Fruit fly (Drosophila melanogaster) whole organism, wandering third instar larva: ENCODE data around the gene CG42346.
A peak's percentile ranks its signal among the peaks of the same experiment; 100 is the strongest.
"Not testable (repeated sequence)": the region's sequence is repeated elsewhere in the genome, so short reads cannot be mapped to it uniquely, and the experiment has no call there.

Experiments used
- Abd-B ChIP-seq: fragments of >200 bp; optimal IDR thresholded peaks from 2 replicates; lab custom pipeline; 2017; ENCODE audit warnings: missing biosample characterization, missing genetic modification characterization
- CG9705 ChIP-seq: fragments of 200-800 bp; sonication (Bioruptor generic); optimal IDR thresholded peaks from 2 replicates; lab custom pipeline; 2018; ENCODE audit warnings: missing biosample characterization, mild to moderate bottlenecking, missing genetic modification characterization
- CrebA ChIP-seq: fragments of 200-800 bp; sonication (Bioruptor generic); optimal IDR thresholded peaks from 2 replicates; lab custom pipeline; 2016; ENCODE audit warnings: missing biosample characterization, mild to moderate bottlenecking, missing genetic modification characterization, borderline replicate concordance
- Dfd ChIP-seq: fragments of >200 bp; optimal IDR thresholded peaks from 2 replicates; lab custom pipeline; 2017; ENCODE audit warnings: missing biosample characterization, missing genetic modification characterization
- Dif ChIP-seq: fragments of 200-275, 200-300 bp; sonication (Bioruptor generic); optimal IDR thresholded peaks from 2 replicates; lab custom pipeline; 2018; ENCODE audit warnings: missing biosample characterization, missing genetic modification characterization; ENCODE audit not compliant: partially characterized antibody
- GATAd ChIP-seq: sonication (Bioruptor generic); optimal IDR thresholded peaks from 2 replicates; lab custom pipeline; 2016; ENCODE audit warnings: missing biosample characterization, missing genetic modification characterization
- HLH106 ChIP-seq: fragments of 200-800 bp; optimal IDR thresholded peaks from 3 replicates; lab custom pipeline; 2019; ENCODE audit warnings: missing biosample characterization, mild to moderate bottlenecking, missing genetic modification characterization, moderate library complexity
- Hnf4 ChIP-seq: fragments of 200-800 bp; sonication (Bioruptor generic); optimal IDR thresholded peaks from 2 replicates; lab custom pipeline; 2016; ENCODE audit warnings: missing biosample characterization, mild to moderate bottlenecking, missing genetic modification characterization
- Hr78 ChIP-seq: fragments of >200 bp; optimal IDR thresholded peaks from 2 replicates; lab custom pipeline; 2017; ENCODE audit warnings: missing biosample characterization, missing genetic modification characterization
- Hr83 ChIP-seq: fragments of 200-300 bp; sonication (Bioruptor generic); optimal IDR thresholded peaks from 2 replicates; lab custom pipeline; 2016; ENCODE audit warnings: missing biosample characterization, mild to moderate bottlenecking, missing genetic modification characterization, moderate library complexity; ENCODE audit not compliant: poor library complexity, severe bottlenecking
- Jra ChIP-seq: sonication (Bioruptor generic); optimal IDR thresholded peaks from 2 replicates; lab custom pipeline; 2016; ENCODE audit warnings: missing biosample characterization, missing genetic modification characterization
- Mio ChIP-seq: sonication (Bioruptor generic); optimal IDR thresholded peaks from 2 replicates; lab custom pipeline; 2016; ENCODE audit warnings: missing biosample characterization, missing genetic modification characterization
- Myc ChIP-seq: fragments of >200 bp; optimal IDR thresholded peaks from 2 replicates; lab custom pipeline; 2017
- N ChIP-seq: fragments of >200 bp; optimal IDR thresholded peaks from 2 replicates; lab custom pipeline; 2018; ENCODE audit warnings: missing biosample characterization, missing external identifiers, missing genetic modification characterization
- OdsH ChIP-seq: fragments of 200-800 bp; sonication (Bioruptor generic); optimal IDR thresholded peaks from 2 replicates; lab custom pipeline; 2016; ENCODE audit warnings: missing biosample characterization, mild to moderate bottlenecking, missing genetic modification characterization
- Rel ChIP-seq, 2 experiments: fragments of 200-800 bp; sonication (Bioruptor generic) in 1 of 2; optimal IDR thresholded peaks; 2 replicates in 1 of 2; 3 replicates in 1 of 2; lab custom pipeline; 2016 to 2019; ENCODE audit warnings: mild to moderate bottlenecking in 2 of 2, missing biosample characterization in 2 of 2, missing genetic modification characterization in 2 of 2, moderate library complexity in 1 of 2
- Sp1 ChIP-seq: fragments of 200-800 bp; sonication (Bioruptor generic); optimal IDR thresholded peaks from 3 replicates; lab custom pipeline; 2019; ENCODE audit warnings: missing biosample characterization, mild to moderate bottlenecking, missing genetic modification characterization, moderate library complexity
- Vsx2 ChIP-seq: fragments of 200-300, 225-300 bp; sonication (Bioruptor generic); optimal IDR thresholded peaks from 2 replicates; lab custom pipeline; 2018; ENCODE audit warnings: missing biosample characterization, missing genetic modification characterization; ENCODE audit not compliant: partially characterized antibody
- br ChIP-seq: fragments of 200-800 bp; sonication (Bioruptor generic); optimal IDR thresholded peaks from 2 replicates; lab custom pipeline; 2016; ENCODE audit warnings: missing biosample characterization, missing genetic modification characterization
- brk ChIP-seq: fragments of 200-800 bp; sonication (Bioruptor generic); optimal IDR thresholded peaks from 2 replicates; lab custom pipeline; 2016; ENCODE audit warnings: missing biosample characterization, mild to moderate bottlenecking, missing genetic modification characterization
- dl ChIP-seq, 2 experiments: fragments of 175-275, 200-275 bp in 1 of 2; fragments of 200-275 bp in 1 of 2; sonication (Bioruptor generic); optimal IDR thresholded peaks; lab custom pipeline; 2018; ENCODE audit warnings: mild to moderate bottlenecking in 2 of 2, missing biosample characterization in 2 of 2, missing genetic modification characterization in 2 of 2, moderate library complexity in 2 of 2; ENCODE audit not compliant: partially characterized antibody in 2 of 2, insufficient read depth in 1 of 2
- dmrt93B ChIP-seq: fragments of 200-800 bp; sonication (Bioruptor generic); optimal IDR thresholded peaks from 2 replicates; lab custom pipeline; 2018; ENCODE audit warnings: missing biosample characterization, mild to moderate bottlenecking, missing genetic modification characterization
- ey ChIP-seq: fragments of 200-800 bp; sonication (Bioruptor generic); optimal IDR thresholded peaks from 2 replicates; lab custom pipeline; 2016; ENCODE audit warnings: missing biosample characterization, missing genetic modification characterization
- foxo ChIP-seq, 2 experiments: fragments of 200-800 bp; sonication (Bioruptor generic); optimal IDR thresholded peaks; 2 replicates in 1 of 2; 3 replicates in 1 of 2; lab custom pipeline; 2016 to 2017; ENCODE audit warnings: missing biosample characterization in 2 of 2, missing genetic modification characterization in 2 of 2
- fru ChIP-seq: fragments of 200-800 bp; sonication (Bioruptor generic); optimal IDR thresholded peaks from 3 replicates; lab custom pipeline; 2016; ENCODE audit warnings: missing biosample characterization, mild to moderate bottlenecking, missing genetic modification characterization
- h ChIP-seq: fragments of 200-800 bp; sonication (Bioruptor generic); optimal IDR thresholded peaks from 3 replicates; lab custom pipeline; 2016; ENCODE audit warnings: missing biosample characterization, mild to moderate bottlenecking, missing genetic modification characterization
- jim ChIP-seq: fragments of 175-275, 200-325 bp; sonication (Bioruptor generic); optimal IDR thresholded peaks from 2 replicates; lab custom pipeline; 2016; ENCODE audit warnings: missing biosample characterization, mild to moderate bottlenecking, missing genetic modification characterization
- lola ChIP-seq: fragments of >200 bp; optimal IDR thresholded peaks from 2 replicates; lab custom pipeline; 2017; ENCODE audit warnings: missing biosample characterization, missing genetic modification characterization
- pan ChIP-seq: fragments of >200 bp; optimal IDR thresholded peaks from 2 replicates; lab custom pipeline; 2017
- psq ChIP-seq: fragments of 200-800 bp; sonication (Bioruptor generic); optimal IDR thresholded peaks from 3 replicates; lab custom pipeline; 2017; ENCODE audit warnings: missing biosample characterization, mild to moderate bottlenecking, missing genetic modification characterization, moderate library complexity
- rgr ChIP-seq: fragments of 200-800 bp; sonication (Bioruptor generic); optimal IDR thresholded peaks from 3 replicates; lab custom pipeline; 2016; ENCODE audit warnings: missing biosample characterization, mild to moderate bottlenecking, missing genetic modification characterization
- sage ChIP-seq: fragments of 200-800 bp; sonication (Bioruptor generic); optimal IDR thresholded peaks from 2 replicates; lab custom pipeline; 2016; ENCODE audit warnings: missing biosample characterization, mild to moderate bottlenecking, missing genetic modification characterization
- sv ChIP-seq: fragments of 200-800 bp; sonication (Bioruptor generic); optimal IDR thresholded peaks from 3 replicates; lab custom pipeline; 2016; ENCODE audit warnings: missing biosample characterization, missing genetic modification characterization
- tai ChIP-seq: sonication (Bioruptor generic); optimal IDR thresholded peaks from 2 replicates; lab custom pipeline; 2016; ENCODE audit warnings: missing biosample characterization, missing genetic modification characterization
- usp ChIP-seq: fragments of >200 bp; optimal IDR thresholded peaks from 2 replicates; lab custom pipeline; 2017; ENCODE audit warnings: missing biosample characterization, missing genetic modification characterization
- woc ChIP-seq: sonication (Bioruptor generic); optimal IDR thresholded peaks from 2 replicates; lab custom pipeline; 2016; ENCODE audit warnings: missing biosample characterization, mild to moderate bottlenecking, missing genetic modification characterization

Gene CG42346

dm6 chrX:22832099-22832498 lies at the start of gene CG42346:
TSS of gene CG42346 (plus strand) at chrX:22832399.
- TF ChIP-seq brk (GFP tag; lab: Kevin White, UChicago) = no peak
- TF ChIP-seq CG9705 (GFP tag; lab: Kevin White, UChicago) = no peak
- no peak for TF ChIP-seq Hr83 (GFP tag; lab: Kevin White, UChicago)
- no peak for TF ChIP-seq Sp1 (GFP tag; lab: Kevin White, UChicago)
- TF ChIP-seq foxo (GFP tag; optimal IDR thresholded peaks at IDR 0.05; lab: Kevin White, UChicago) = no peak

dm6 chrX:22796073-22796472 lies 36.1 kb upstream of the CG42346 start:
- TF ChIP-seq Dfd (GFP tag; lab: Kevin White, UChicago) (no peak), psq (GFP tag; lab: Kevin White, UChicago) (no peak), lola (GFP tag; lab: Kevin White, UChicago) (no peak), Jra (no peak), jim (GFP tag; lab: Kevin White, UChicago) (no peak), Myc (lab: Kevin White, UChicago) (no peak), br (GFP tag; lab: Kevin White, UChicago) (no peak)

dm6 chrX:22811835-22812234 lies 20.4 kb upstream of the CG42346 start, which contains the start of gene CG12446:
TSS of gene CG12446 (minus strand) at chrX:22811935.
- not testable (repeated sequence) for TF ChIP-seq ey; sv; usp (GFP tag; lab: Kevin White, UChicago)

- TF ChIP-seq tai (GFP tag; lab: Kevin White, UChicago) = no peak
- TF ChIP-seq sv = no peak
- no peak for TF ChIP-seq Rel (GFP tag; optimal IDR thresholded peaks at IDR 0.05; lab: Kevin White, UChicago)
- TF ChIP-seq Rel (tag; optimal IDR thresholded peaks at IDR 0.05; lab: Kevin White, UChicago) = no peak
Measured at dm6 chrX:22824669-22825068, 7.5 kb upstream of the CG42346 start.

- TF ChIP-seq Abd-B (GFP tag; lab: Kevin White, UChicago) (no peak), Dfd (GFP tag; lab: Kevin White, UChicago) (no peak), sage (GFP tag; lab: Kevin White, UChicago) (no peak), Hr83 (GFP tag; lab: Kevin White, UChicago) (no peak), lola (GFP tag; lab: Kevin White, UChicago) (no peak), Myc (lab: Kevin White, UChicago) (no peak), GATAd (GFP tag; lab: Kevin White, UChicago) (no peak), Hr78 (no peak)
- TF ChIP-seq, all 38 proteins: peak for 0
Measured at dm6 chrX:22830509-22830908, 1.7 kb upstream of the CG42346 start.

- no peak for TF ChIP-seq Hr83 (GFP tag; lab: Kevin White, UChicago)
- no peak for TF ChIP-seq Jra
- TF ChIP-seq GATAd (GFP tag; lab: Kevin White, UChicago) = no peak
- TF ChIP-seq jim (GFP tag; lab: Kevin White, UChicago) = no peak
- TF ChIP-seq Dif (GFP tag; lab: Kevin White, UChicago) = no peak
- TF ChIP-seq CrebA (GFP tag; lab: Kevin White, UChicago) = no peak
- no peak for TF ChIP-seq dl (GFP tag; optimal IDR thresholded peaks at IDR 0.05; lab: Kevin White, UChicago; ENCODE audit: insufficient read depth in 1 of 2, partially characterized antibody in 2 of 2)
- no peak for TF ChIP-seq lola (GFP tag; lab: Kevin White, UChicago)
- TF ChIP-seq brk (GFP tag; lab: Kevin White, UChicago) = no peak
- TF ChIP-seq Hnf4 (GFP tag; lab: Kevin White, UChicago) = no peak
- peak; percentile 25 for TF ChIP-seq ey
- no peak for TF ChIP-seq usp (GFP tag; lab: Kevin White, UChicago)
- TF ChIP-seq Mio (GFP tag; lab: Kevin White, UChicago) = no peak
- TF ChIP-seq psq (GFP tag; lab: Kevin White, UChicago) = peak; percentile 6
- TF ChIP-seq CG9705 (GFP tag; lab: Kevin White, UChicago) = no peak
- peak; percentile 47 for TF ChIP-seq rgr
- peak; percentile 24 for TF ChIP-seq woc (GFP tag; lab: Kevin White, UChicago)
- no peak for TF ChIP-seq Hr78
- no peak for TF ChIP-seq OdsH (GFP tag; lab: Kevin White, UChicago)
- TF ChIP-seq dmrt93B = peak; percentile 14
- TF ChIP-seq fru = peak; percentile 58
- TF ChIP-seq foxo (GFP tag; optimal IDR thresholded peaks at IDR 0.05; lab: Kevin White, UChicago) = peak in 1 of 2 experiments; percentile 58
- TF ChIP-seq sv = no peak
- no peak for TF ChIP-seq Vsx2 (GFP tag; lab: Kevin White, UChicago)
- peak; percentile 0 for TF ChIP-seq Sp1 (GFP tag; lab: Kevin White, UChicago)
- TF ChIP-seq HLH106 = peak; percentile 40
- TF ChIP-seq pan (lab: Kevin White, UChicago) = no peak
- TF ChIP-seq h (GFP tag; lab: Kevin White, UChicago) = peak; percentile 60
- TF ChIP-seq Rel (GFP tag; optimal IDR thresholded peaks at IDR 0.05; lab: Kevin White, UChicago) = no peak
- TF ChIP-seq Rel (tag; optimal IDR thresholded peaks at IDR 0.05; lab: Kevin White, UChicago) = no peak
- TF ChIP-seq br (GFP tag; lab: Kevin White, UChicago) = peak; percentile 26
- TF ChIP-seq tai (GFP tag; lab: Kevin White, UChicago) = no peak
- no peak for TF ChIP-seq N
- TF ChIP-seq Myc (lab: Kevin White, UChicago) = no peak
- TF ChIP-seq Dfd (GFP tag; lab: Kevin White, UChicago) = no peak
Measured at dm6 chrX:22833534-22833933, 1.3 kb downstream of the CG42346 start.
